Fruit fly (Drosophila melanogaster) whole organism: ENCODE results near the gene Pex19.

Source experiments
- EcR ChIP-seq, 2 experiments: fragments of >200 bp; optimal IDR thresholded peaks; 2 replicates each; lab custom pipeline; 2017; ENCODE audit warnings: missing biosample characterization in 2 of 2, missing genetic modification characterization in 2 of 2, missing genetic modification reagents in 2 of 2
- pan ChIP-seq: fragments of >200 bp; optimal IDR thresholded peaks from 2 replicates; lab custom pipeline; 2017
- psq ChIP-seq: fragments of >200 bp; optimal IDR thresholded peaks from 2 replicates; lab custom pipeline; 2017
- usp ChIP-seq: fragments of >200 bp; optimal IDR thresholded peaks from 2 replicates; lab custom pipeline; 2017; ENCODE audit warnings: missing biosample characterization, missing genetic modification characterization, mixed read lengths

DNA sequence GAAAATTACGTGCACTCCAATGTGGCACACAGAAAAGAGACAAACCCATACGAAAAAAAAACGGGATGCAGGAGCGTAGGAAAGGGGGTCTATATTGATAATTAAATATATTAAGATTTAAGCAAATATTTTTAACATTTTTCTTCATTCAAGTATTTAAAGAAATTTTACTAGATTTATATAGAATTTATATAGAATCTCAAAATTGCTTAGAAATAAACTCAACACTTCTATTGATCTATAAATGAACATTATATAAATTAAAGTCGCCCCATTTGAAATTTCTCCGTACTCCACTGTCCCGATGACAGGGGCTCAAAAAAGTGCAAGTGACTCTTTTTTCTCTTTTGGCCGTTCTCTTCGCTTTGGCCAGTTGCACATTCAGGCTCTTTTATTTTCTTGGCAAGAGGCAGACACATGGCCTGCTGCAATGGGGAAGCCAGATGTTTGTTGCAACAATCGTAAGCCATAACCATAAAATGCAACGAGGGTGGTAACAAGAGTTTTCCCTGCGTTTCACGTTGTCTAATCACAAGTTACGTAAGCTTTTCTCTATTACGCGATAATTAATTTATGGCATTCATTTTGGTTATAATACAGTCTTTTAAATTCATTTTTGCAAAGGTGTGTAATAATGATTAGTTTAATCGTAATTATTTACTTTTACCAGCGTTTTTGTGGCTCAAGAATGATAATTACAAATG, 25.8 kb upstream of the Pex19 start:
- TF ChIP-seq usp (GFP tag; lab: Kevin White, UChicago) (no peak), pan (no peak), EcR (GFP tag; optimal IDR thresholded peaks at IDR 0.05; lab: Kevin White, UChicago) (no peak), psq (lab: Kevin White, UChicago) (no peak)
